Worm (Caenorhabditis elegans) whole organism, midembryonic: ENCODE data around the gene srx-62.

Source experiments
- flt-1 ChIP-seq: fragments of 200-800 bp; sonication (Bioruptor generic); IDR thresholded peaks from 2 replicates; pipeline ENCODE4 v1.3.6; 2022; ENCODE audit warnings: missing genetic modification characterization, missing compliant biosample characterization
- klf-2 ChIP-seq: fragments of 200-800 bp; sonication (Bioruptor generic); conservative IDR thresholded peaks from 2 replicates; pipeline ENCODE4 v1.3.6; 2022; ENCODE audit warnings: missing genetic modification reagents, missing genetic modification characterization, missing compliant biosample characterization
- ztf-29 ChIP-seq: fragments of 200-800 bp; sonication (Bioruptor generic); IDR thresholded peaks from 2 replicates; pipeline ENCODE4 v1.3.6; 2022; ENCODE audit warnings: missing genetic modification reagents, missing genetic modification characterization, missing compliant biosample characterization

ce11 chrV:3979053-3979452, 16.7 kb downstream of the srx-62 start, which contains the start of gene nlp-34:
- TF ChIP-seq klf-2 (GFP tag; lab: Robert Waterston, UW) (no peak), flt-1 (GFP tag; lab: Robert Waterston, UW) (no peak), ztf-29 (GFP tag; lab: Robert Waterston, UW) (no peak)
